Worm (Caenorhabditis elegans) whole organism, midembryonic: ENCODE measurements around the gene moc-6.

ENCODE experiments used
- T22C8.4 ChIP-seq: fragments of 200-800 bp; sonication (Bioruptor generic); IDR thresholded peaks from 2 replicates; pipeline ENCODE4 v1.3.6; 2022; ENCODE audit warnings: missing genetic modification characterization, missing compliant biosample characterization
- cog-1 ChIP-seq: sonication (generic microtip); optimal IDR thresholded peaks from 2 replicates; lab custom pipeline; 2016; ENCODE audit warnings: missing genetic modification characterization, missing compliant biosample characterization
- flt-1 ChIP-seq: fragments of 200-800 bp; sonication (Bioruptor generic); IDR thresholded peaks from 2 replicates; pipeline ENCODE4 v1.3.6; 2022; ENCODE audit warnings: missing genetic modification characterization, missing compliant biosample characterization
- klf-2 ChIP-seq: fragments of 200-800 bp; sonication (Bioruptor generic); conservative IDR thresholded peaks from 2 replicates; pipeline ENCODE4 v1.3.6; 2022; ENCODE audit warnings: missing genetic modification reagents, missing genetic modification characterization, missing compliant biosample characterization
- med-1 ChIP-seq: sonication (generic microtip); optimal IDR thresholded peaks from 2 replicates; lab custom pipeline; 2017; ENCODE audit warnings: missing genetic modification characterization, mild to moderate bottlenecking, missing compliant biosample characterization, antibody characterized with exemption, missing genetic modification reagents; ENCODE audit not compliant: insufficient read depth
- ref-1 ChIP-seq: fragments of 200-800 bp; sonication (Bioruptor generic); conservative IDR thresholded peaks from 2 replicates; pipeline ENCODE4 v1.3.6; 2022; ENCODE audit warnings: missing genetic modification reagents, missing genetic modification characterization, missing compliant biosample characterization
- tab-1 ChIP-seq: fragments of 200-800 bp; sonication (Bioruptor generic); IDR thresholded peaks from 2 replicates; pipeline ENCODE4 v1.3.6; 2022; ENCODE audit warnings: missing genetic modification characterization, missing compliant biosample characterization
- ztf-23 ChIP-seq: fragments of 200-800 bp; sonication (Bioruptor generic); IDR thresholded peaks from 2 replicates; pipeline ENCODE4 v1.3.6; 2022; ENCODE audit warnings: missing genetic modification reagents, missing genetic modification characterization, missing compliant biosample characterization
- ztf-29 ChIP-seq: fragments of 200-800 bp; sonication (Bioruptor generic); IDR thresholded peaks from 2 replicates; pipeline ENCODE4 v1.3.6; 2022; ENCODE audit warnings: missing genetic modification reagents, missing genetic modification characterization, missing compliant biosample characterization

The moc-6 gene

ce11 chrIII:5193266-5193665 is 2.5 kb upstream of the moc-6 start:
- TF ChIP-seq tab-1 (GFP tag; lab: Robert Waterston, UW) (no peak), ztf-29 (no peak), cog-1 (no peak), flt-1 (no peak), ztf-23 (GFP tag; lab: Robert Waterston, UW) (no peak), T22C8.4 (GFP tag; lab: Robert Waterston, UW) (no peak), klf-2 (no peak), ref-1 (GFP tag; lab: Robert Waterston, UW) (no peak), med-1 (GFP tag; lab: Kevin White, UChicago) (no peak)

- TF ChIP-seq ztf-29 (no peak), tab-1 (GFP tag; lab: Robert Waterston, UW) (no peak), T22C8.4 (GFP tag; lab: Robert Waterston, UW) (no peak), ztf-23 (GFP tag; lab: Robert Waterston, UW) (no peak), ref-1 (GFP tag; lab: Robert Waterston, UW) (no peak), cog-1 (no peak), flt-1 (no peak), klf-2 (no peak), med-1 (GFP tag; lab: Kevin White, UChicago) (no peak)
These were observed 682 bp downstream of the moc-6 start for ce11 chrIII:5196298-5197045.

ce11 chrIII:5199577-5199976 is 3.8 kb downstream of the moc-6 start, which contains the start of gene emb-8:
emb-8 (minus strand) TSS chrIII:5199677.
- TF ChIP-seq med-1 (GFP tag; lab: Kevin White, UChicago): no peak
- TF ChIP-seq cog-1: no peak
- no peak for TF ChIP-seq flt-1
- TF ChIP-seq klf-2: no peak
- TF ChIP-seq ztf-29: no peak
- no peak for TF ChIP-seq ref-1 (GFP tag; lab: Robert Waterston, UW)
- TF ChIP-seq ztf-23 (GFP tag; lab: Robert Waterston, UW): no peak
- no peak for TF ChIP-seq T22C8.4 (GFP tag; lab: Robert Waterston, UW)
- no peak for TF ChIP-seq tab-1 (GFP tag; lab: Robert Waterston, UW)

DNA sequence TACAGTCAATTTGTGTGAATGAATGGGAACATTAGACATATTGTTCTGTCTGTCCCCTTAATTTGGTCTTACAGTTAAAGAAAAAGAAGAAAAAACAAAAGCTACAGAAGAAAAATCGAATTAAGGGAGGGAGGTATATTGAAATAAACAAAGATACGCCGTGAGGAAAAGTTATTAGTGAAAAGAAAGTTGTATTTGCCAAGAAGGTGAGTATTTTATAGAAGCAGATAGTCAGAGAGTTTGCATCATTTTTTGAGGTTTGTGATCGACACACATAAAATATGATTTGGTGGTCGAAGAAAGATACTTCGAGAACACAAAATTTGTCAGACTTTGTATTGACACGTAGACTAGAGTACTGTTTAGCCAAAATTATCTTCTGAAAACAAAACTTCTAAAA is 4.6 kb downstream of the moc-6 start:
- no peak for TF ChIP-seq tab-1 (GFP tag; lab: Robert Waterston, UW)
- TF ChIP-seq klf-2: no peak
- no peak for TF ChIP-seq ztf-23 (GFP tag; lab: Robert Waterston, UW)
- no peak for TF ChIP-seq ztf-29
- no peak for TF ChIP-seq ref-1 (GFP tag; lab: Robert Waterston, UW)
- no peak for TF ChIP-seq cog-1
- TF ChIP-seq flt-1: no peak
- no peak for TF ChIP-seq T22C8.4 (GFP tag; lab: Robert Waterston, UW)
- no peak for TF ChIP-seq med-1 (GFP tag; lab: Kevin White, UChicago)

DNA sequence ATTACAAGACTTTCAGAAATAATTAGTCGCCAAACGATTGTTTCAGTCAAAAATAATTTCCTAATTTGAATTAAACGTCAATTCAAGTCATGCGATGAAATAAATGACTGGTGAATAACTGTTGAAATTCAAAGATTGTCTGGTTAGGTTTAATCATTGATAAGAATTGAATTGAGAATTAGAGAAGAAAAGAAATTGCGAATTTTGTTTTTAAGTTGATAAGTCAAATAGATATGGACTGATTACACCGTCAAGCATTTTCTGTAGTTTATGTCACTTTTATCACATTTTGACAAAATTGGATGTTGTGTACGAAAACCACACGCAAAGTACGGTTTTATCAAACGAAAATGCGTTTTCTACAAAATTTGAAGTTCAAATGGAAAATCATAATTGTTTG is 5.5 kb downstream of the moc-6 start:
- TF ChIP-seq tab-1 (GFP tag; lab: Robert Waterston, UW): no peak
- TF ChIP-seq ztf-29: no peak
- TF ChIP-seq cog-1: no peak
- TF ChIP-seq T22C8.4 (GFP tag; lab: Robert Waterston, UW): no peak
- no peak for TF ChIP-seq med-1 (GFP tag; lab: Kevin White, UChicago)
- no peak for TF ChIP-seq ref-1 (GFP tag; lab: Robert Waterston, UW)
- no peak for TF ChIP-seq klf-2
- no peak for TF ChIP-seq ztf-23 (GFP tag; lab: Robert Waterston, UW)
- no peak for TF ChIP-seq flt-1

ce11 chrIII:5202641-5203040 is 6.9 kb downstream of the moc-6 start:
- TF ChIP-seq ztf-23 (GFP tag; lab: Robert Waterston, UW): no peak
- TF ChIP-seq T22C8.4 (GFP tag; lab: Robert Waterston, UW): no peak
- TF ChIP-seq tab-1 (GFP tag; lab: Robert Waterston, UW): no peak
- TF ChIP-seq klf-2: no peak
- TF ChIP-seq ref-1 (GFP tag; lab: Robert Waterston, UW): no peak
- TF ChIP-seq ztf-29: no peak
- no peak for TF ChIP-seq cog-1
- no peak for TF ChIP-seq flt-1
- no peak for TF ChIP-seq med-1 (GFP tag; lab: Kevin White, UChicago)

DNA sequence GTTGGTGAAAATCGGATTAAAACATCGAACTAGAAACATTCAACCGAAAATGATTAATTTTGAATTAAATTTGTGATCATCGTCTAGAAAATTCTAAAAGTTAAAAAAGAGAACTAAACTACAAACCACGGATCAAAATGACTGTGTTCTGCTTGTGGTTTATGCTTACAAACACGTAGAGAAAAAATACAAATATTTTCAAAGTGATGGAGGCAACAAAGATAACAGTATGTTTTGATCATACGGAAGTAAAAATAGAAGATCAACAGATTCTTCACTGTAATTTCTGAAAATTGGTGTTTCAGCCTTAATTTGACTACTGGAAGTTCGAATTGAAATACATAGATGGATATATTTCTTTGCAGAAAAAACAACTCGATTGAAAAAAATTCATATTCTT is 7.5 kb downstream of the moc-6 start:
- TF ChIP-seq cog-1 (no peak), med-1 (GFP tag; lab: Kevin White, UChicago) (no peak), ref-1 (GFP tag; lab: Robert Waterston, UW) (no peak), T22C8.4 (GFP tag; lab: Robert Waterston, UW) (no peak), ztf-29 (no peak), flt-1 (no peak), ztf-23 (GFP tag; lab: Robert Waterston, UW) (no peak), klf-2 (no peak), tab-1 (GFP tag; lab: Robert Waterston, UW) (no peak)

ce11 chrIII:5206861-5207414 is 11.1 kb downstream of the moc-6 start, which contains the start of gene morc-1:
morc-1 (minus strand) TSS chrIII:5206911.
- TF ChIP-seq klf-2 (no peak), ztf-29 (no peak), T22C8.4 (GFP tag; lab: Robert Waterston, UW) (no peak)

- no peak for TF ChIP-seq T22C8.4 (GFP tag; lab: Robert Waterston, UW)
- TF ChIP-seq flt-1: no peak
- no peak for TF ChIP-seq med-1 (GFP tag; lab: Kevin White, UChicago)
- no peak for TF ChIP-seq ztf-29
- no peak for TF ChIP-seq klf-2
- no peak for TF ChIP-seq tab-1 (GFP tag; lab: Robert Waterston, UW)
- TF ChIP-seq cog-1: no peak
- TF ChIP-seq ztf-23 (GFP tag; lab: Robert Waterston, UW): no peak
- TF ChIP-seq ref-1 (GFP tag; lab: Robert Waterston, UW): no peak
These were observed 13.2 kb downstream of the moc-6 start, which contains the start of gene syx-16 for ce11 chrIII:5208992-5209391. syx-16 (minus strand) TSS chrIII:5209109.
